Worm (Caenorhabditis elegans): Measurements from ENCODE around the gene C17B7.3.

The C17B7.3 gene

ce11 chrV:3339009-3339408 is 3.6 kb upstream of the C17B7.3 start, which contains the start of gene C17B7.4:
C17B7.4 (plus strand) TSS chrV:3339309.
- TF ChIP-seq tbx-8 (GFP tag; optimal IDR thresholded peaks at IDR 0.05) (no peak), mep-1 (tag; optimal IDR thresholded peaks at IDR 0.05) (no peak), ceh-43 (GFP tag; optimal IDR thresholded peaks at IDR 0.05) (no peak), zip-8 (tag; optimal IDR thresholded peaks at IDR 0.05) (no peak)

- no peak for TF ChIP-seq sptf-1 (tag; optimal IDR thresholded peaks at IDR 0.05)
- no peak for TF ChIP-seq ztf-11 (tag; optimal IDR thresholded peaks at IDR 0.05)
- no peak for TF ChIP-seq hlh-1 (tag; optimal IDR thresholded peaks at IDR 0.05)
- TF ChIP-seq nhr-2 (tag; optimal IDR thresholded peaks at IDR 0.05) = no peak
- no peak for TF ChIP-seq flh-1 (GFP tag; optimal IDR thresholded peaks at IDR 0.05)
- TF ChIP-seq lsy-2 (tag; optimal IDR thresholded peaks at IDR 0.05) = no peak
- TF ChIP-seq drap-1 (GFP tag; optimal IDR thresholded peaks at IDR 0.05) = no peak
- no peak for TF ChIP-seq ces-1 (GFP tag; optimal IDR thresholded peaks at IDR 0.05)
- no peak for TF ChIP-seq bed-3 (GFP tag; optimal IDR thresholded peaks at IDR 0.05)
- no peak for TF ChIP-seq M03D4.4 (tag; optimal IDR thresholded peaks at IDR 0.05)
- TF ChIP-seq elt-1 (tag; optimal IDR thresholded peaks at IDR 0.05; ENCODE audit: borderline replicate concordance, insufficient read depth) = no peak
- TF ChIP-seq mab-5 (tag; optimal IDR thresholded peaks at IDR 0.05) = no peak
- TF ChIP-seq cnd-1 (tag; optimal IDR thresholded peaks at IDR 0.05) = no peak
- TF ChIP-seq snpc-4 (tag; optimal IDR thresholded peaks at IDR 0.05) = no peak
- TF ChIP-seq sem-2 (GFP tag; optimal IDR thresholded peaks at IDR 0.05) = no peak
Measured at ce11 chrV:3341906-3342305, 698 bp upstream of the C17B7.3 start, which contains the start of gene C17B7.10. C17B7.10 (minus strand) TSS chrV:3342006.

- TF ChIP-seq sem-2 (GFP tag; optimal IDR thresholded peaks at IDR 0.05) = no peak
- no peak for TF ChIP-seq nhr-237 (tag; optimal IDR thresholded peaks at IDR 0.05)
- TF ChIP-seq zip-8 (tag; optimal IDR thresholded peaks at IDR 0.05) = no peak
- TF ChIP-seq M03D4.4 (tag; optimal IDR thresholded peaks at IDR 0.05) = no peak
- no peak for TF ChIP-seq sptf-1 (tag; optimal IDR thresholded peaks at IDR 0.05)
- TF ChIP-seq tbx-8 (GFP tag; optimal IDR thresholded peaks at IDR 0.05) = no peak
Measured at ce11 chrV:3344001-3344400, 1.4 kb downstream of the C17B7.3 start.

ce11 chrV:3346434-3347019 is 3.9 kb downstream of the C17B7.3 start, which contains the start of gene fbxa-65:
fbxa-65 (minus strand) TSS chrV:3346484.
- no peak for TF ChIP-seq zip-8 (tag; optimal IDR thresholded peaks at IDR 0.05)
- TF ChIP-seq nhr-237 (tag; optimal IDR thresholded peaks at IDR 0.05) = no peak
- TF ChIP-seq lin-32 (GFP tag; optimal IDR thresholded peaks at IDR 0.05) = no peak
- no peak for TF ChIP-seq nhr-28 (tag; optimal IDR thresholded peaks at IDR 0.05)
- no peak for TF ChIP-seq blmp-1 (tag; optimal IDR thresholded peaks at IDR 0.05)
- no peak for TF ChIP-seq snpc-4 (tag; optimal IDR thresholded peaks at IDR 0.05)
- no peak for TF ChIP-seq nhr-12 (tag; optimal IDR thresholded peaks at IDR 0.05)
- no peak for TF ChIP-seq lsy-2 (tag; optimal IDR thresholded peaks at IDR 0.05)
- no peak for TF ChIP-seq bed-3 (GFP tag; optimal IDR thresholded peaks at IDR 0.05)
- TF ChIP-seq mls-2 (tag; optimal IDR thresholded peaks at IDR 0.05) = no peak
- no peak for TF ChIP-seq ceh-83 (GFP tag; optimal IDR thresholded peaks at IDR 0.05)
- no peak for TF ChIP-seq tbx-8 (GFP tag; optimal IDR thresholded peaks at IDR 0.05)
- TF ChIP-seq ztf-11 (tag; optimal IDR thresholded peaks at IDR 0.05) = no peak
- no peak for TF ChIP-seq unc-39 (tag; optimal IDR thresholded peaks at IDR 0.05)
- TF ChIP-seq ceh-43 (GFP tag; optimal IDR thresholded peaks at IDR 0.05) = no peak
- TF ChIP-seq hlh-1 (tag; optimal IDR thresholded peaks at IDR 0.05) = no peak
- TF ChIP-seq ham-2 (GFP tag; optimal IDR thresholded peaks at IDR 0.05) = no peak

ce11 chrV:3347486-3347885 is 4.9 kb downstream of the C17B7.3 start:
- no peak for TF ChIP-seq nhr-12 (tag; optimal IDR thresholded peaks at IDR 0.05)
- TF ChIP-seq cnd-1 (tag; optimal IDR thresholded peaks at IDR 0.05) = no peak
- TF ChIP-seq pha-4 (tag; optimal IDR thresholded peaks at IDR 0.05) = no peak
- TF ChIP-seq blmp-1 (tag; optimal IDR thresholded peaks at IDR 0.05) = no peak
- no peak for TF ChIP-seq unc-62 (GFP tag; optimal IDR thresholded peaks at IDR 0.05)
- TF ChIP-seq ceh-39 (tag; optimal IDR thresholded peaks at IDR 0.05) = no peak
- TF ChIP-seq ceh-83 (GFP tag; optimal IDR thresholded peaks at IDR 0.05) = no peak
- no peak for TF ChIP-seq mep-1 (tag; optimal IDR thresholded peaks at IDR 0.05)
- TF ChIP-seq lsy-2 (tag; optimal IDR thresholded peaks at IDR 0.05) = no peak
- no peak for TF ChIP-seq unc-120 (tag; optimal IDR thresholded peaks at IDR 0.05; ENCODE audit: poor library complexity, severe bottlenecking)
- TF ChIP-seq mls-2 (tag; optimal IDR thresholded peaks at IDR 0.05) = no peak

Measured in whole organism, mixed stage, embryonic.